Worm (Caenorhabditis elegans): ENCODE measurements around the gene nrde-1.

- TF ChIP-seq ama-1 (optimal IDR thresholded peaks at IDR 0.05) = no peak
- TF ChIP-seq mdt-29 (GFP tag; IDR thresholded peaks at IDR 0.05) = no peak
- TF ChIP-seq unc-130 (GFP tag; optimal IDR thresholded peaks at IDR 0.05) = no peak
- TF ChIP-seq spr-1 (tag; optimal IDR thresholded peaks at IDR 0.05) = no peak
- TF ChIP-seq hlh-11 (tag; optimal IDR thresholded peaks at IDR 0.05) = no peak
- no peak for TF ChIP-seq ztf-11 (tag; optimal IDR thresholded peaks at IDR 0.05)
- TF ChIP-seq lin-39 (tag; optimal IDR thresholded peaks at IDR 0.05) = no peak
- no peak for TF ChIP-seq nhr-25 (tag; optimal IDR thresholded peaks at IDR 0.05; ENCODE audit: borderline replicate concordance, insufficient read depth)
- TF ChIP-seq R02D3.7 (tag; optimal IDR thresholded peaks at IDR 0.05) = no peak
- TF ChIP-seq madf-5 (GFP tag; IDR thresholded peaks at IDR 0.05) = no peak
- TF ChIP-seq lin-15B (tag; optimal IDR thresholded peaks at IDR 0.05) = no peak
Measured at ce11 chrIII:3745138-3745537, 31.9 kb downstream of the nrde-1 start, which contains the start of gene lin-48.

Data from whole organism, L4 larva.